Worm (Caenorhabditis elegans) whole organism, late embryonic: ENCODE data around the gene F49E12.7.
A peak's percentile ranks its signal among the peaks of the same experiment; 100 is the strongest.

Experiments
- C08G9.2 ChIP-seq: sonication (generic microtip); optimal IDR thresholded peaks from 2 replicates; lab custom pipeline; 2016; ENCODE audit warnings: mild to moderate bottlenecking, missing genetic modification characterization, moderate library complexity, missing compliant biosample characterization
- C38D4.7 ChIP-seq: fragments of 200-800 bp; sonication (Bioruptor generic); optimal IDR thresholded peaks from 2 replicates; lab custom pipeline; 2018; ENCODE audit warnings: mild to moderate bottlenecking, missing genetic modification characterization, moderate library complexity, missing compliant biosample characterization
- K02D7.2 ChIP-seq: sonication (generic microtip); optimal IDR thresholded peaks from 2 replicates; lab custom pipeline; 2017; ENCODE audit warnings: mild to moderate bottlenecking, missing genetic modification characterization, missing compliant biosample characterization
- K09A11.1 ChIP-seq: sonication (generic microtip); optimal IDR thresholded peaks from 2 replicates; lab custom pipeline; 2017; ENCODE audit warnings: antibody characterized with exemption, mild to moderate bottlenecking, missing genetic modification characterization, missing compliant biosample characterization; ENCODE audit not compliant: insufficient read depth
- Y22D7AL.16 ChIP-seq: sonication (generic microtip); optimal IDR thresholded peaks from 2 replicates; lab custom pipeline; 2016; ENCODE audit warnings: missing genetic modification characterization, missing compliant biosample characterization
- ceh-14 ChIP-seq: sonication (generic microtip); optimal IDR thresholded peaks from 2 replicates; lab custom pipeline; 2016; ENCODE audit warnings: missing genotype, missing genetic modification characterization, missing compliant biosample characterization
- ceh-18 ChIP-seq: sonication (generic microtip); optimal IDR thresholded peaks from 2 replicates; lab custom pipeline; 2016; ENCODE audit warnings: missing genetic modification characterization, missing compliant biosample characterization
- ceh-22 ChIP-seq: sonication (generic microtip); optimal IDR thresholded peaks from 2 replicates; lab custom pipeline; 2017; ENCODE audit warnings: missing biosample characterization, missing genetic modification characterization
- ceh-24 ChIP-seq: sonication (generic microtip); optimal IDR thresholded peaks from 2 replicates; lab custom pipeline; 2016; ENCODE audit warnings: mild to moderate bottlenecking, missing genetic modification characterization, missing compliant biosample characterization
- ceh-30 ChIP-seq: fragments of 150-350 bp; optimal IDR thresholded peaks from 2 replicates; lab custom pipeline; 2014; ENCODE audit warnings: missing biosample characterization, missing genetic modification characterization
- ceh-31 ChIP-seq: sonication (generic microtip); optimal IDR thresholded peaks from 2 replicates; lab custom pipeline; 2016; ENCODE audit warnings: missing genetic modification characterization, missing compliant biosample characterization
- ceh-6 ChIP-seq: fragments of 200-800 bp; sonication (Bioruptor generic); optimal IDR thresholded peaks from 2 replicates; lab custom pipeline; 2018; ENCODE audit warnings: mild to moderate bottlenecking, missing genetic modification characterization, missing compliant biosample characterization
- che-1 ChIP-seq: sonication (generic microtip); optimal IDR thresholded peaks from 2 replicates; lab custom pipeline; 2016; ENCODE audit warnings: mild to moderate bottlenecking, missing genetic modification characterization, missing compliant biosample characterization
- elt-2 ChIP-seq: sonication (generic microtip); optimal IDR thresholded peaks from 2 replicates; lab custom pipeline; 2016; ENCODE audit warnings: missing genetic modification reagents, missing genetic modification characterization, missing compliant biosample characterization
- elt-4 ChIP-seq: sonication (generic microtip); optimal IDR thresholded peaks from 2 replicates; lab custom pipeline; 2016; ENCODE audit warnings: missing genetic modification characterization, missing compliant biosample characterization
- fkh-10 ChIP-seq: fragments of 150-350 bp; optimal IDR thresholded peaks from 2 replicates; lab custom pipeline; 2014; ENCODE audit warnings: missing biosample characterization, missing genetic modification reagents, missing genetic modification characterization
- fkh-6 ChIP-seq: sonication (generic microtip); optimal IDR thresholded peaks from 2 replicates; lab custom pipeline; 2016; ENCODE audit warnings: missing genetic modification characterization, missing compliant biosample characterization
- hlh-13 ChIP-seq: fragments of 200-800 bp; sonication (Bioruptor generic); optimal IDR thresholded peaks from 2 replicates; lab custom pipeline; 2018; ENCODE audit warnings: mild to moderate bottlenecking, missing genetic modification characterization, missing compliant biosample characterization
- hlh-15 ChIP-seq: sonication (generic microtip); optimal IDR thresholded peaks from 2 replicates; lab custom pipeline; 2016; ENCODE audit warnings: missing genetic modification characterization, missing compliant biosample characterization
- hlh-30 ChIP-seq: sonication (generic microtip); optimal IDR thresholded peaks from 2 replicates; lab custom pipeline; 2017; ENCODE audit warnings: antibody characterized with exemption, missing genetic modification characterization, missing compliant biosample characterization; ENCODE audit not compliant: insufficient read depth
- madf-2 ChIP-seq: sonication (generic microtip); optimal IDR thresholded peaks from 2 replicates; lab custom pipeline; 2017; ENCODE audit warnings: missing genetic modification characterization, missing compliant biosample characterization
- odd-2 ChIP-seq: sonication (generic microtip); optimal IDR thresholded peaks from 2 replicates; lab custom pipeline; 2017; ENCODE audit warnings: antibody characterized with exemption, mild to moderate bottlenecking, missing genetic modification characterization, missing compliant biosample characterization
- pax-1 ChIP-seq: fragments of 150-350 bp; optimal IDR thresholded peaks from 2 replicates; lab custom pipeline; 2014; ENCODE audit warnings: missing biosample characterization, missing genetic modification characterization
- pha-2 ChIP-seq: sonication (generic microtip); optimal IDR thresholded peaks from 2 replicates; lab custom pipeline; 2017; ENCODE audit warnings: mild to moderate bottlenecking, missing genetic modification characterization, missing compliant biosample characterization
- pqm-1 ChIP-seq: sonication (generic microtip); optimal IDR thresholded peaks from 2 replicates; lab custom pipeline; 2016; ENCODE audit warnings: missing genetic modification characterization, missing compliant biosample characterization
- ref-2 ChIP-seq: sonication (generic microtip); optimal IDR thresholded peaks from 2 replicates; lab custom pipeline; 2016; ENCODE audit warnings: missing genetic modification characterization, missing compliant biosample characterization
- rnt-1 ChIP-seq: sonication (generic microtip); optimal IDR thresholded peaks from 2 replicates; lab custom pipeline; 2016; ENCODE audit warnings: missing genetic modification characterization, missing compliant biosample characterization
- sox-2 ChIP-seq: fragments of 200-800 bp; sonication (Bioruptor generic); IDR thresholded peaks from 2 replicates; pipeline ENCODE4 v1.3.6; 2022; ENCODE audit warnings: missing genetic modification reagents, missing genetic modification characterization, missing compliant biosample characterization
- tbx-2 ChIP-seq: sonication (generic microtip); optimal IDR thresholded peaks from 2 replicates; lab custom pipeline; 2016; ENCODE audit warnings: missing genetic modification characterization, missing compliant biosample characterization
- tbx-7 ChIP-seq: sonication (generic microtip); optimal IDR thresholded peaks from 2 replicates; lab custom pipeline; 2016; ENCODE audit warnings: missing genotype, missing genetic modification characterization, missing compliant biosample characterization
- unc-55 ChIP-seq: sonication (generic microtip); optimal IDR thresholded peaks from 2 replicates; lab custom pipeline; 2017; ENCODE audit warnings: missing biosample characterization, missing genetic modification reagents, missing genetic modification characterization
- ztf-16 ChIP-seq: sonication (generic microtip); optimal IDR thresholded peaks from 2 replicates; lab custom pipeline; 2017; ENCODE audit warnings: missing genetic modification characterization, missing compliant biosample characterization

F49E12.7 gene

ce11 chrII:8419015-8419414 is 23.1 kb upstream of the F49E12.7 start:
- TF ChIP-seq fkh-6 (no peak), tbx-2 (tag; lab: Kevin White, UChicago) (no peak), ceh-30 (tag; lab: Kevin White, UChicago) (no peak), ztf-16 (tag; lab: Kevin White, UChicago) (no peak), unc-55 (GFP tag; lab: Kevin White, UChicago) (no peak), ceh-31 (tag; lab: Kevin White, UChicago) (no peak), hlh-13 (GFP tag; lab: Kevin White, UChicago) (no peak), K09A11.1 (tag; lab: Kevin White, UChicago) (no peak), elt-4 (no peak), pha-2 (no peak), odd-2 (no peak), pax-1 (tag; lab: Kevin White, UChicago) (no peak), rnt-1 (tag; lab: Kevin White, UChicago) (no peak), che-1 (no peak), hlh-15 (no peak), ceh-24 (tag; lab: Kevin White, UChicago) (no peak), hlh-30 (tag; lab: Kevin White, UChicago) (no peak), pqm-1 (tag; lab: Kevin White, UChicago) (no peak), C38D4.7 (GFP tag; lab: Kevin White, UChicago) (no peak)

- no peak for TF ChIP-seq ceh-18 (tag; lab: Kevin White, UChicago)
- TF ChIP-seq unc-55 (GFP tag; lab: Kevin White, UChicago): peak; percentile 60
- TF ChIP-seq Y22D7AL.16 (tag; lab: Kevin White, UChicago): no peak
- TF ChIP-seq K09A11.1 (tag; lab: Kevin White, UChicago): no peak
- no peak for TF ChIP-seq C08G9.2 (tag; lab: Kevin White, UChicago)
- no peak for TF ChIP-seq pqm-1 (tag; lab: Kevin White, UChicago)
- TF ChIP-seq ref-2 (tag; lab: Kevin White, UChicago): no peak
Measured at ce11 chrII:8417059-8417668, 21.2 kb upstream of the F49E12.7 start, which contains the start of gene fdgt-2. Gene fdgt-2, plus strand, starts transcription at chrII:8417618.

ce11 chrII:8415462-8416037 is 19.6 kb upstream of the F49E12.7 start:
- TF ChIP-seq sox-2 (GFP tag; lab: Robert Waterston, UW) (peak; percentile 22; the same call in 1 of the 2 replicates), elt-2 (tag; lab: Kevin White, UChicago) (peak; percentile 1), madf-2 (no peak)

ce11 chrII:8415035-8415434 is 19.1 kb upstream of the F49E12.7 start:
- no peak for TF ChIP-seq K02D7.2 (tag; lab: Kevin White, UChicago)
- no peak for TF ChIP-seq odd-2
- no peak for TF ChIP-seq ceh-22 (tag; lab: Kevin White, UChicago)
- TF ChIP-seq ztf-16 (tag; lab: Kevin White, UChicago): no peak
- TF ChIP-seq tbx-2 (tag; lab: Kevin White, UChicago): peak; percentile 60
- TF ChIP-seq fkh-10: no peak
- no peak for TF ChIP-seq C08G9.2 (tag; lab: Kevin White, UChicago)
- no peak for TF ChIP-seq ceh-14 (tag; lab: Kevin White, UChicago)
- TF ChIP-seq unc-55 (GFP tag; lab: Kevin White, UChicago): peak; percentile 1
- no peak for TF ChIP-seq ceh-6

- peak; percentile 65 for TF ChIP-seq elt-2 (tag; lab: Kevin White, UChicago)
- TF ChIP-seq tbx-7 (tag; lab: Kevin White, UChicago): no peak
Measured at ce11 chrII:8412935-8413334, 17.0 kb upstream of the F49E12.7 start.
